Fruit fly (Drosophila melanogaster): Measurements from ENCODE around the gene Hira.

The Hira gene

DNA sequence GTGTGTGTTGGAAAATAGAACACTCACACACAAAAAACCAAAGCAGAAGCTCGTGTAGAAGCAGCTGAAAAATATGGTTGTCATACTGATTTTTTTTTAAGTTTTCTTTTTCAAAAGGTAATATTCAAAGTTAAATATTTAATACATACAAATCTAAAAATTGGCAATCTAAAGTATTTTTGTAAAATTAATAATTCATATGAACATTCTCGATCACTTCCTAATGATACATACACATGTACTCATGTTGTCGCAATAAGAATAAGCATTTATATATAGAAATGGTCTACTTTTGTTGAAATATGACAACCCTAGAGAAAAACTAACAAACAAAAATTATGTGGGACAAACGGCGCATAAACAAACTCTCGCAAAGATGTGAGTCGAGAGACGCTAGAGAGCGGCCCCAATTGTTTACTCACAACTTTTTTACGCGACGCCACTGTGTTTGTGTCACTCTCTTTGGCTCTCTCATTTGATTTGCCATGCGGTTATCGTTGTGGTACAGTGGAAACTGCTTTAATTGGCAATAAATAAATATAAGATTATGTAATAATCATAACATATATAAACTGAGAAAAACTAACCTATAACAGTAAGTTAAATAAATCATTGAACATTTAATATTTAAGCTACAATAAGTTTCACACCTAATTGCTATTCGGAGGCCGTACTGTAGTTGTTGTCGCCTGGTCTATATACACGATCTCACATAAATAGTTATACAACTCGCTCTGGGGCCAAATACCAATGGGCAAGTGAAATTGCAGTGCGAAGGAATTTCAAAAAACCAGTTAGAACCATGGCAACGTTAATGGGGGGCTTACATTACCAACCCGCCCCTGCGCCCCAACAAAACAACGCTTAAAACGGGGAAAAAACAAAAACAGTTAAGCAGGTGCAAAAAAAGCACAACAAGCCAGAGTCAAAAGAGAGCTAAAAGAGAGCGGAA, 15.2 kb upstream of the Hira start (continued):
- TF ChIP-seq disco-r (GFP tag; optimal IDR thresholded peaks at IDR 0.05) (no peak), nmo (GFP tag; optimal IDR thresholded peaks at IDR 0.05) (peak; percentile 98), vfl (GFP tag; optimal IDR thresholded peaks at IDR 0.05) (peak; percentile 68), chn (GFP tag; optimal IDR thresholded peaks at IDR 0.05) (peak; percentile 59), bsh (GFP tag; optimal IDR thresholded peaks at IDR 0.05) (peak; percentile 97 to 98), az2 (GFP tag; optimal IDR thresholded peaks at IDR 0.05) (peak; percentile 95), CG34422 (GFP tag; IDR thresholded peaks at IDR 0.05) (peak; percentile 99), CG10267 (tag; optimal IDR thresholded peaks at IDR 0.05) (peak; percentile 94), Bgb (GFP tag; IDR thresholded peaks at IDR 0.05; ENCODE audit: partially characterized antibody) (no peak), CTCF (GFP tag; optimal IDR thresholded peaks at IDR 0.05) (peak; percentile 50), kay (GFP tag; optimal IDR thresholded peaks at IDR 0.05) (peak; percentile 88), CG6765 (GFP tag; optimal IDR thresholded peaks at IDR 0.05) (peak; percentile 97), oc (tag; optimal IDR thresholded peaks at IDR 0.05) (peak; percentile 98), HmgD (GFP tag; optimal IDR thresholded peaks at IDR 0.05) (no peak), HLH3B (GFP tag; IDR thresholded peaks at IDR 0.05) (peak; percentile 99), ERR (GFP tag; optimal IDR thresholded peaks at IDR 0.05) (peak; percentile 18), Ets65A (GFP tag) (peak; percentile 98), tll (GFP tag; optimal IDR thresholded peaks at IDR 0.05) (peak in 1 of 2 experiments; percentile 54), CG31441 (GFP tag; IDR thresholded peaks at IDR 0.05) (peak; percentile 96), her (GFP tag; optimal IDR thresholded peaks at IDR 0.05) (no peak), CG12219 (GFP tag; optimal IDR thresholded peaks at IDR 0.05) (peak; percentile 97), CG43689 (GFP tag; IDR thresholded peaks at IDR 0.05) (peak; percentile 97), CG6689 (GFP tag; IDR thresholded peaks at IDR 0.05) (peak; percentile 98), slou (GFP tag; optimal IDR thresholded peaks at IDR 0.05) (peak; percentile 91), bigmax (GFP tag; optimal IDR thresholded peaks at IDR 0.05) (peak; percentile 60), CG33213 (GFP tag; optimal IDR thresholded peaks at IDR 0.05) (peak; percentile 41), tin (GFP tag; optimal IDR thresholded peaks at IDR 0.05) (peak; percentile 97), ken (GFP tag; IDR thresholded peaks at IDR 0.05) (peak; percentile 97), cad (GFP tag; optimal IDR thresholded peaks at IDR 0.05) (no peak), pum (GFP tag; optimal IDR thresholded peaks at IDR 0.05) (peak; percentile 74), twi (tag; optimal IDR thresholded peaks at IDR 0.05) (peak; percentile 96), CG14667 (GFP tag; IDR thresholded peaks at IDR 0.05) (peak; percentile 97), br (optimal IDR thresholded peaks at IDR 0.05) (no peak), CG10431 (GFP tag; optimal IDR thresholded peaks at IDR 0.05) (peak; percentile 91), CG1233 (GFP tag; optimal IDR thresholded peaks at IDR 0.05) (peak; percentile 98), zen (tag; optimal IDR thresholded peaks at IDR 0.05) (peak; percentile 92), CG12155 (GFP tag; optimal IDR thresholded peaks at IDR 0.05) (peak; percentile 95), CG12236 (GFP tag; optimal IDR thresholded peaks at IDR 0.05) (no peak), org-1 (GFP tag; optimal IDR thresholded peaks at IDR 0.05) (peak; percentile 96), CG6254 (GFP tag; optimal IDR thresholded peaks at IDR 0.05) (peak; percentile 90), NK7.1 (GFP tag; optimal IDR thresholded peaks at IDR 0.05) (peak; percentile 83), trem (tag; optimal IDR thresholded peaks at IDR 0.05) (peak; percentile 94), CrebB (tag; optimal IDR thresholded peaks at IDR 0.05) (peak; percentile 98), CG9932 (GFP tag; IDR thresholded peaks at IDR 0.05) (peak; percentile 99), CG17612 (GFP tag; IDR thresholded peaks at IDR 0.05) (peak; percentile 97), row (GFP tag; IDR thresholded peaks at IDR 0.05) (peak; percentile 99), CG31388 (GFP tag; optimal IDR thresholded peaks at IDR 0.05) (peak; percentile 90), Nf-YC (tag; optimal IDR thresholded peaks at IDR 0.05) (peak; percentile 94), CG9797 (GFP tag; optimal IDR thresholded peaks at IDR 0.05) (peak; percentile 51), gsb (GFP tag; IDR thresholded peaks at IDR 0.05) (peak; percentile 98)
